Worm (Caenorhabditis elegans) whole organism, L4 larva: ENCODE results near the gene F09G8.5.

ENCODE experiments used
- aly-2 ChIP-seq: sonication (generic microtip); optimal IDR thresholded peaks from 2 replicates; lab custom pipeline; 2018; ENCODE audit warnings: missing biosample characterization, missing genetic modification characterization
- ctbp-1 ChIP-seq: fragments of 200-800 bp; sonication (Bioruptor generic); IDR thresholded peaks from 2 replicates; pipeline ENCODE4 v1.3.6; 2022; ENCODE audit warnings: missing genetic modification reagents, missing genetic modification characterization, missing compliant biosample characterization
- lin-13 ChIP-seq: fragments of 150-350 bp; optimal IDR thresholded peaks from 2 replicates; lab custom pipeline; 2014; ENCODE audit warnings: missing biosample characterization, missing genetic modification reagents, missing genetic modification characterization
- lin-39 ChIP-seq: fragments of 150-350 bp; optimal IDR thresholded peaks from 2 replicates; lab custom pipeline; 2014; ENCODE audit warnings: missing biosample characterization, missing genetic modification reagents, missing genetic modification characterization
- madf-5 ChIP-seq, 2 experiments: fragments of 200-800 bp; sonication (Bioruptor generic); IDR thresholded peaks; 2 replicates each; pipeline ENCODE4 v1.3.6; 2022; ENCODE audit warnings: missing compliant biosample characterization in 2 of 2, missing genetic modification characterization in 2 of 2
- mdl-1 ChIP-seq, 2 experiments: fragments of 150-350 bp in 1 of 2; sonication (generic microtip) in 1 of 2; optimal IDR thresholded peaks; 2 replicates each; lab custom pipeline; 2014 to 2017; ENCODE audit warnings: missing biosample characterization in 2 of 2, missing genetic modification characterization in 2 of 2
- nhr-77 ChIP-seq: fragments of 150-350 bp; optimal IDR thresholded peaks from 2 replicates; lab custom pipeline; 2014; ENCODE audit warnings: missing biosample characterization, missing genetic modification characterization
- pqm-1 ChIP-seq: sonication (generic microtip); optimal IDR thresholded peaks from 2 replicates; lab custom pipeline; 2017; ENCODE audit warnings: missing biosample characterization, missing genetic modification characterization

DNA sequence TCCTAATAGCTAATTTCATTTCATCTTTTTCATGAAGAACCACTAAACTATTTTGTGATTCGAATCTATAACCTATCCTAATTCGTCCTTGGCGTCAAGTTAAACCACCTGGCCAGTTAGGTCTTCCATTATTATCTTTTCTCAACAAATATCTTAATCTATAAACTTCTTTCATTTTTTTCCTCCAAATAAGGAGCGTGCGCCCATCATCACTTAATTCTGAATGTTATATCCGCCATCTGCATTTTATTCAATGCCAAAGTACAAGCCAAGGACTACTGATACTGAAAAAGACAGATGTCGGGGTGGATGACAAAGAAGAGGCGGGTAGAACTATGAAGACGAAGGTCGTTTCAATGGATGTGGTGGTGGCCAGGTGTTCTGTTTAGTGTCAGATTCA lies 25.9 kb upstream of the F09G8.5 start:
- TF ChIP-seq nhr-77 (tag; lab: Kevin White, UChicago) (no peak), lin-13 (GFP tag; lab: Kevin White, UChicago) (no peak), mdl-1 (tag; optimal IDR thresholded peaks at IDR 0.05; lab: Kevin White, UChicago) (no peak), lin-39 (tag; lab: Kevin White, UChicago) (no peak), aly-2 (tag; lab: Kevin White, UChicago) (no peak), madf-5 (GFP tag; IDR thresholded peaks at IDR 0.05; lab: Robert Waterston, UW) (no peak), ctbp-1 (no peak), pqm-1 (tag; lab: Kevin White, UChicago) (no peak)
